Fruit fly (Drosophila melanogaster): Measurements from ENCODE around the gene CG3808.

CG3808 gene

dm6 chr3L:18984661-18985060 lies 15.7 kb downstream of the CG3808 start, which contains the start of gene CG14075:
TSS of gene CG14075 (plus strand) at chr3L:18984961.
- no peak for TF ChIP-seq noc (tag; optimal IDR thresholded peaks at IDR 0.05)

dm6 chr3L:18976720-18977119 lies 23.7 kb downstream of the CG3808 start:
- TF ChIP-seq noc (tag; optimal IDR thresholded peaks at IDR 0.05), result no peak

dm6 chr3L:18968193-18968969 lies 32.0 kb downstream of the CG3808 start:
- TF ChIP-seq noc (tag; optimal IDR thresholded peaks at IDR 0.05), result no peak

- no peak for TF ChIP-seq noc (tag; optimal IDR thresholded peaks at IDR 0.05)
Measured at dm6 chr3L:18957032-18957431, 43.4 kb downstream of the CG3808 start.

dm6 chr3L:18952399-18952798 lies 48.0 kb downstream of the CG3808 start:
- no peak for TF ChIP-seq noc (tag; optimal IDR thresholded peaks at IDR 0.05)

dm6 chr3L:18950359-18950758 lies 50.0 kb downstream of the CG3808 start, which contains the start of gene CG6836:
TSS of gene CG6836 (plus strand) at chr3L:18950629.
- no peak for TF ChIP-seq noc (tag; optimal IDR thresholded peaks at IDR 0.05)

- TF ChIP-seq noc (tag; optimal IDR thresholded peaks at IDR 0.05), result no peak
Measured at dm6 chr3L:18949137-18949536, 51.3 kb downstream of the CG3808 start.
